Worm (Caenorhabditis elegans) whole organism, late embryonic: ENCODE data around the gene Y22D7AR.14.

Experiments used
- Y22D7AL.16 ChIP-seq: sonication (generic microtip); optimal IDR thresholded peaks from 2 replicates; lab custom pipeline; 2016; ENCODE audit warnings: missing genetic modification characterization, missing compliant biosample characterization
- ama-1 ChIP-seq: fragments of 150-350 bp; optimal IDR thresholded peaks from 2 replicates; lab custom pipeline; 2014
- ceh-19 ChIP-seq: fragments of 200-800 bp; sonication (Bioruptor generic); optimal IDR thresholded peaks from 2 replicates; lab custom pipeline; 2018; ENCODE audit warnings: mild to moderate bottlenecking, missing genetic modification characterization, missing compliant biosample characterization
- ceh-2 ChIP-seq: sonication (generic microtip); optimal IDR thresholded peaks from 2 replicates; lab custom pipeline; 2016; ENCODE audit warnings: missing genotype, missing genetic modification characterization, missing compliant biosample characterization
- ceh-22 ChIP-seq: sonication (generic microtip); optimal IDR thresholded peaks from 2 replicates; lab custom pipeline; 2017; ENCODE audit warnings: missing biosample characterization, missing genetic modification characterization
- ceh-24 ChIP-seq: sonication (generic microtip); optimal IDR thresholded peaks from 2 replicates; lab custom pipeline; 2016; ENCODE audit warnings: mild to moderate bottlenecking, missing genetic modification characterization, missing compliant biosample characterization
- ceh-30 ChIP-seq: fragments of 150-350 bp; optimal IDR thresholded peaks from 2 replicates; lab custom pipeline; 2014; ENCODE audit warnings: missing biosample characterization, missing genetic modification characterization
- ceh-34 ChIP-seq: sonication (generic microtip); optimal IDR thresholded peaks from 2 replicates; lab custom pipeline; 2016; ENCODE audit warnings: mild to moderate bottlenecking, missing genetic modification characterization, missing compliant biosample characterization
- ceh-45 ChIP-seq: fragments of 200-800 bp; sonication (Bioruptor generic); IDR thresholded peaks from 2 replicates; pipeline ENCODE4 v1.3.6; 2022; ENCODE audit warnings: missing genetic modification reagents, missing genetic modification characterization, missing compliant biosample characterization
- ceh-48 ChIP-seq: sonication (generic microtip); optimal IDR thresholded peaks from 2 replicates; lab custom pipeline; 2016; ENCODE audit warnings: missing genetic modification characterization, inconsistent platforms, missing compliant biosample characterization
- ceh-9 ChIP-seq: sonication (generic microtip); optimal IDR thresholded peaks from 2 replicates; lab custom pipeline; 2016; ENCODE audit warnings: mild to moderate bottlenecking, missing genetic modification characterization, inconsistent platforms, missing compliant biosample characterization
- che-1 ChIP-seq: sonication (generic microtip); optimal IDR thresholded peaks from 2 replicates; lab custom pipeline; 2016; ENCODE audit warnings: mild to moderate bottlenecking, missing genetic modification characterization, missing compliant biosample characterization
- dve-1 ChIP-seq: sonication (generic microtip); optimal IDR thresholded peaks from 2 replicates; lab custom pipeline; 2017; ENCODE audit warnings: antibody characterized with exemption, mild to moderate bottlenecking, missing genetic modification characterization, missing compliant biosample characterization
- elt-4 ChIP-seq: sonication (generic microtip); optimal IDR thresholded peaks from 2 replicates; lab custom pipeline; 2016; ENCODE audit warnings: missing genetic modification characterization, missing compliant biosample characterization
- ets-4 ChIP-seq: sonication (generic microtip); optimal IDR thresholded peaks from 2 replicates; lab custom pipeline; 2016; ENCODE audit warnings: missing genetic modification characterization, missing compliant biosample characterization
- eyg-1 ChIP-seq: sonication (generic microtip); optimal IDR thresholded peaks from 2 replicates; lab custom pipeline; 2016; ENCODE audit warnings: missing genotype, missing genetic modification characterization, missing compliant biosample characterization
- fkh-6 ChIP-seq: sonication (generic microtip); optimal IDR thresholded peaks from 2 replicates; lab custom pipeline; 2016; ENCODE audit warnings: missing genetic modification characterization, missing compliant biosample characterization
- gmeb-2 ChIP-seq: sonication (generic microtip); optimal IDR thresholded peaks from 2 replicates; lab custom pipeline; 2016; ENCODE audit warnings: missing genetic modification characterization, inconsistent platforms, missing compliant biosample characterization
- hlh-15 ChIP-seq: sonication (generic microtip); optimal IDR thresholded peaks from 2 replicates; lab custom pipeline; 2016; ENCODE audit warnings: missing genetic modification characterization, missing compliant biosample characterization
- hlh-30 ChIP-seq: sonication (generic microtip); optimal IDR thresholded peaks from 2 replicates; lab custom pipeline; 2017; ENCODE audit warnings: antibody characterized with exemption, missing genetic modification characterization, missing compliant biosample characterization; ENCODE audit not compliant: insufficient read depth
- hlh-8 ChIP-seq: sonication (generic microtip); optimal IDR thresholded peaks from 2 replicates; lab custom pipeline; 2016; ENCODE audit warnings: missing genotype, missing genetic modification characterization, missing compliant biosample characterization
- lim-6 ChIP-seq: sonication (generic microtip); optimal IDR thresholded peaks from 2 replicates; lab custom pipeline; 2016; ENCODE audit warnings: missing genetic modification characterization, missing compliant biosample characterization
- mec-3 ChIP-seq: sonication (generic microtip); optimal IDR thresholded peaks from 2 replicates; lab custom pipeline; 2016; ENCODE audit warnings: borderline replicate concordance, missing genetic modification characterization, missing compliant biosample characterization
- nfya-1 ChIP-seq: sonication (generic microtip); optimal IDR thresholded peaks from 2 replicates; lab custom pipeline; 2017; ENCODE audit warnings: missing genetic modification characterization, mild to moderate bottlenecking, missing compliant biosample characterization, antibody characterized with exemption, moderate library complexity
- nhr-11 ChIP-seq: fragments of 150-350 bp; optimal IDR thresholded peaks from 2 replicates; lab custom pipeline; 2014; ENCODE audit warnings: missing biosample characterization, missing genetic modification characterization
- npax-4 ChIP-seq: sonication (generic microtip); optimal IDR thresholded peaks from 2 replicates; lab custom pipeline; 2016; ENCODE audit warnings: missing genetic modification characterization, missing compliant biosample characterization
- pag-3 ChIP-seq: sonication (generic microtip); optimal IDR thresholded peaks from 2 replicates; lab custom pipeline; 2016; ENCODE audit warnings: missing compliant biosample characterization, missing genetic modification characterization, borderline replicate concordance
- pax-1 ChIP-seq: fragments of 150-350 bp; optimal IDR thresholded peaks from 2 replicates; lab custom pipeline; 2014; ENCODE audit warnings: missing biosample characterization, missing genetic modification characterization
- pha-4 ChIP-seq: fragments of 150-350 bp; optimal IDR thresholded peaks from 2 replicates; lab custom pipeline; 2018; ENCODE audit warnings: missing biosample characterization, missing genetic modification reagents, missing genetic modification characterization
- pqm-1 ChIP-seq: sonication (generic microtip); optimal IDR thresholded peaks from 2 replicates; lab custom pipeline; 2016; ENCODE audit warnings: missing genetic modification characterization, missing compliant biosample characterization
- pros-1 ChIP-seq: fragments of 150-350 bp; optimal IDR thresholded peaks from 2 replicates; lab custom pipeline; 2014; ENCODE audit warnings: missing biosample characterization, missing genetic modification reagents, missing genetic modification characterization
- ref-2 ChIP-seq: sonication (generic microtip); optimal IDR thresholded peaks from 2 replicates; lab custom pipeline; 2016; ENCODE audit warnings: missing genetic modification characterization, missing compliant biosample characterization
- unc-3 ChIP-seq, 2 experiments: fragments of 200-800 bp in 1 of 2; sonication (Bioruptor generic) in 1 of 2; sonication (generic microtip) in 1 of 2; conservative IDR thresholded peaks in 1 of 2; optimal IDR thresholded peaks in 1 of 2; 2 replicates each; pipeline versions ENCODE4 v1.3.6 to Lab custom; 2016 to 2022; ENCODE audit warnings: missing compliant biosample characterization in 2 of 2, missing genetic modification characterization in 2 of 2, missing genetic modification reagents in 1 of 2
- unc-42 ChIP-seq: sonication (generic microtip); optimal IDR thresholded peaks from 2 replicates; lab custom pipeline; 2016; ENCODE audit warnings: missing genotype, missing genetic modification characterization, missing compliant biosample characterization
- unc-86 ChIP-seq: sonication (generic microtip); optimal IDR thresholded peaks from 2 replicates; lab custom pipeline; 2016; ENCODE audit warnings: missing genetic modification characterization, missing compliant biosample characterization

Gene Y22D7AR.14

ce11 chrIII:1689927-1690326 lies at the start of gene Y22D7AR.14:
Gene Y22D7AR.14 (minus strand): TSS chrIII:1690027.
- TF ChIP-seq ceh-45 = no peak
- TF ChIP-seq gmeb-2 = no peak
- TF ChIP-seq pqm-1 = no peak

ce11 chrIII:1733412-1733811 lies 43.6 kb upstream of the Y22D7AR.14 start:
- TF ChIP-seq ceh-30 (tag; lab: Kevin White, UChicago) = no peak
- TF ChIP-seq unc-42 (tag; lab: Kevin White, UChicago) = peak; percentile 51

ce11 chrIII:1733001-1733400 lies 43.2 kb upstream of the Y22D7AR.14 start, which contains the start of gene ser-4:
Gene ser-4 (minus strand): TSS chrIII:1733101.
- TF ChIP-seq ceh-9 (tag; lab: Kevin White, UChicago) (no peak), lim-6 (no peak), ets-4 (tag; lab: Kevin White, UChicago) (no peak), ceh-30 (tag; lab: Kevin White, UChicago) (no peak), fkh-6 (tag; lab: Kevin White, UChicago) (no peak), Y22D7AL.16 (tag; lab: Kevin White, UChicago) (no peak), pros-1 (tag; lab: Kevin White, UChicago) (no peak), unc-86 (tag; lab: Kevin White, UChicago) (no peak), ama-1 (lab: Kevin White, UChicago) (no peak), pha-4 (tag; lab: Kevin White, UChicago) (no peak), ceh-48 (tag; lab: Kevin White, UChicago) (no peak), pqm-1 (no peak), hlh-30 (tag; lab: Kevin White, UChicago) (no peak), hlh-15 (tag; lab: Kevin White, UChicago) (no peak), ceh-34 (tag; lab: Kevin White, UChicago) (no peak), pax-1 (no peak)

- TF ChIP-seq che-1 (tag; lab: Kevin White, UChicago) (no peak), unc-42 (tag; lab: Kevin White, UChicago) (peak; percentile 88), unc-3 (GFP tag; conservative IDR thresholded peaks at IDR 0.05; lab: Robert Waterston, UW) (no peak), unc-3 (tag; optimal IDR thresholded peaks at IDR 0.05; lab: Kevin White, UChicago) (no peak), mec-3 (tag; lab: Kevin White, UChicago) (no peak), elt-4 (tag; lab: Kevin White, UChicago) (no peak), ceh-48 (tag; lab: Kevin White, UChicago) (no peak), ceh-24 (tag; lab: Kevin White, UChicago) (no peak)
These were observed 42.0 kb upstream of the Y22D7AR.14 start for ce11 chrIII:1731850-1732249.

ce11 chrIII:1718800-1719199 lies 29.0 kb upstream of the Y22D7AR.14 start:
- no peak for TF ChIP-seq nfya-1 (tag; lab: Kevin White, UChicago)
- no peak for TF ChIP-seq npax-4
- no peak for TF ChIP-seq eyg-1 (tag; lab: Kevin White, UChicago)
- no peak for TF ChIP-seq ceh-48 (tag; lab: Kevin White, UChicago)
- peak; percentile 77 for TF ChIP-seq dve-1 (tag; lab: Kevin White, UChicago)
- no peak for TF ChIP-seq hlh-8

ce11 chrIII:1717772-1718171 lies 27.9 kb upstream of the Y22D7AR.14 start:
- no peak for TF ChIP-seq ceh-24 (tag; lab: Kevin White, UChicago)
- no peak for TF ChIP-seq unc-42 (tag; lab: Kevin White, UChicago)
- TF ChIP-seq nhr-11 (tag; lab: Kevin White, UChicago) = no peak
- no peak for TF ChIP-seq ceh-9 (tag; lab: Kevin White, UChicago)
- no peak for TF ChIP-seq ceh-19 (GFP tag; lab: Kevin White, UChicago)
- TF ChIP-seq ceh-2 (tag; lab: Kevin White, UChicago) = no peak
- no peak for TF ChIP-seq ceh-22 (tag; lab: Kevin White, UChicago)
- no peak for TF ChIP-seq pag-3
- no peak for TF ChIP-seq ref-2
